Worm (Caenorhabditis elegans): Measurements from ENCODE around the gene F14H3.15.

ce11 chrV:16060135-16060534 is at the start of gene F14H3.15:
- TF ChIP-seq ref-1 (GFP tag; conservative IDR thresholded peaks at IDR 0.05) (no peak), flt-1 (GFP tag; IDR thresholded peaks at IDR 0.05) (no peak), ztf-29 (GFP tag; IDR thresholded peaks at IDR 0.05) (no peak), tab-1 (GFP tag; IDR thresholded peaks at IDR 0.05) (no peak)
